Worm (Caenorhabditis elegans) whole organism, L4 larva: ENCODE results near the gene sdpn-1.

Experiments
- ZK337.2 ChIP-seq: fragments of 200-800 bp; sonication (Bioruptor generic); IDR thresholded peaks from 2 replicates; pipeline ENCODE4 v1.3.6; 2022; ENCODE audit warnings: missing genetic modification reagents, missing genetic modification characterization, missing compliant biosample characterization
- ZK546.5 ChIP-seq, 2 experiments: sonication (generic microtip); optimal IDR thresholded peaks; 2 replicates each; lab custom pipeline; 2017; ENCODE audit warnings: missing biosample characterization in 2 of 2, missing genetic modification characterization in 2 of 2
- ceh-82 ChIP-seq: sonication (generic microtip); optimal IDR thresholded peaks from 2 replicates; lab custom pipeline; 2017; ENCODE audit warnings: missing biosample characterization, missing genetic modification characterization
- dve-1 ChIP-seq: sonication (generic microtip); optimal IDR thresholded peaks from 2 replicates; lab custom pipeline; 2017; ENCODE audit warnings: antibody characterized with exemption, mild to moderate bottlenecking, missing genetic modification characterization, missing compliant biosample characterization; ENCODE audit not compliant: insufficient read depth
- hlh-30 ChIP-seq: sonication (generic microtip); optimal IDR thresholded peaks from 2 replicates; lab custom pipeline; 2017; ENCODE audit warnings: antibody characterized with exemption, mild to moderate bottlenecking, missing genetic modification characterization, missing compliant biosample characterization; ENCODE audit not compliant: insufficient read depth
- lin-39 ChIP-seq: fragments of 150-350 bp; optimal IDR thresholded peaks from 2 replicates; lab custom pipeline; 2014; ENCODE audit warnings: missing biosample characterization, missing genetic modification reagents, missing genetic modification characterization
- madf-5 ChIP-seq, 2 experiments: fragments of 200-800 bp; sonication (Bioruptor generic); IDR thresholded peaks; 2 replicates each; pipeline ENCODE4 v1.3.6; 2022; ENCODE audit warnings: missing compliant biosample characterization in 2 of 2, missing genetic modification characterization in 2 of 2
- nhr-237 ChIP-seq: sonication (generic microtip); optimal IDR thresholded peaks from 2 replicates; lab custom pipeline; 2017; ENCODE audit warnings: missing biosample characterization, missing genetic modification characterization
- nhr-28 ChIP-seq: fragments of 150-350 bp; optimal IDR thresholded peaks from 2 replicates; lab custom pipeline; 2014; ENCODE audit warnings: missing biosample characterization, missing genetic modification characterization
- skn-1 ChIP-seq: fragments of 150-350 bp; optimal IDR thresholded peaks from 2 replicates; lab custom pipeline; 2014; ENCODE audit warnings: missing biosample characterization, missing genetic modification characterization
- unc-62 ChIP-seq, 3 experiments: fragments of 150-350 bp in 1 of 3; sonication (generic microtip); optimal IDR thresholded peaks in 2 of 3; peaks in 1 of 3; 1 replicate in 1 of 3; 2 replicates in 2 of 3; lab custom pipeline; 2014 to 2017; ENCODE audit warnings: missing biosample characterization in 3 of 3, missing genetic modification characterization in 3 of 3, missing genetic modification reagents in 3 of 3, missing genotype in 1 of 3
- zag-1 ChIP-seq: fragments of 150-350 bp; optimal IDR thresholded peaks from 2 replicates; lab custom pipeline; 2014; ENCODE audit warnings: missing biosample characterization, missing genetic modification characterization

ce11 chrX:7965449-7965848 is 32.6 kb downstream of the sdpn-1 start:
- no peak for TF ChIP-seq ceh-82 (tag; lab: Kevin White, UChicago)
- no peak for TF ChIP-seq ZK546.5 (tag; optimal IDR thresholded peaks at IDR 0.05; lab: Kevin White, UChicago)
- TF ChIP-seq lin-39 = no peak
- TF ChIP-seq dve-1 (tag; lab: Kevin White, UChicago) = no peak
- TF ChIP-seq madf-5 (GFP tag; IDR thresholded peaks at IDR 0.05; lab: Robert Waterston, UW) = no peak
- no peak for TF ChIP-seq skn-1 (tag; lab: Kevin White, UChicago)
- no peak for TF ChIP-seq ZK337.2 (GFP tag; lab: Robert Waterston, UW)
- no peak for TF ChIP-seq zag-1
- no peak for TF ChIP-seq nhr-28
- peak in 1 of 2 experiments; percentile 84 for TF ChIP-seq unc-62 (GFP tag; optimal IDR thresholded peaks at IDR 0.05 in 1 of 2; lab: Kevin White, UChicago)
- no peak for TF ChIP-seq unc-62 (tag; optimal IDR thresholded peaks at IDR 0.05; lab: Kevin White, UChicago)
- TF ChIP-seq hlh-30 (tag; lab: Kevin White, UChicago) = peak; percentile 28
- TF ChIP-seq nhr-237 (tag; lab: Kevin White, UChicago) = no peak
